Worm (Caenorhabditis elegans) whole organism, L4 larva: ENCODE results near the gene nspg-6.

Experiments used
- F49E8.2 ChIP-seq: sonication (generic microtip); optimal IDR thresholded peaks from 2 replicates; lab custom pipeline; 2016; ENCODE audit warnings: missing compliant biosample characterization, mild to moderate bottlenecking, missing genetic modification characterization, borderline replicate concordance
- ceh-82 ChIP-seq: sonication (generic microtip); optimal IDR thresholded peaks from 2 replicates; lab custom pipeline; 2017; ENCODE audit warnings: missing biosample characterization, missing genetic modification characterization
- dpl-1 ChIP-seq: fragments of 150-350 bp; optimal IDR thresholded peaks from 2 replicates; lab custom pipeline; 2014; ENCODE audit warnings: missing biosample characterization, missing genetic modification reagents, missing genetic modification characterization
- gei-8 ChIP-seq: fragments of 200-800 bp; sonication (Bioruptor generic); optimal IDR thresholded peaks from 2 replicates; lab custom pipeline; 2018; ENCODE audit warnings: mild to moderate bottlenecking, missing genetic modification characterization, missing compliant biosample characterization
- hlh-30 ChIP-seq: sonication (generic microtip); optimal IDR thresholded peaks from 2 replicates; lab custom pipeline; 2017; ENCODE audit warnings: antibody characterized with exemption, mild to moderate bottlenecking, missing genetic modification characterization, missing compliant biosample characterization; ENCODE audit not compliant: insufficient read depth
- jun-1 ChIP-seq: fragments of 150-350 bp; optimal IDR thresholded peaks from 2 replicates; lab custom pipeline; 2014; ENCODE audit warnings: missing biosample characterization, missing genetic modification reagents, missing genetic modification characterization
- zfp-3 ChIP-seq: fragments of 200-800 bp; sonication (Bioruptor generic); conservative IDR thresholded peaks from 2 replicates; pipeline ENCODE4 v1.3.6; 2022; ENCODE audit warnings: missing genetic modification reagents, missing genetic modification characterization, missing compliant biosample characterization

- TF ChIP-seq dpl-1 (GFP tag; lab: Kevin White, UChicago) (peak; percentile 64), zfp-3 (peak; percentile 73), gei-8 (GFP tag; lab: Kevin White, UChicago) (no peak), ceh-82 (tag; lab: Kevin White, UChicago) (no peak), hlh-30 (tag; lab: Kevin White, UChicago) (peak; percentile 73), F49E8.2 (no peak), jun-1 (tag; lab: Kevin White, UChicago) (no peak)
Measured at ce11 chrIII:7336214-7336613, 21.4 kb upstream of the nspg-6 start, which contains the start of gene gsp-2.
